Worm (Caenorhabditis elegans) whole organism, young adult: ENCODE data around the gene C35B8.3.
A peak's percentile ranks its signal among the peaks of the same experiment; 100 is the strongest.

ENCODE experiments used
- B0019.2 ChIP-seq: fragments of 200-800 bp; sonication (Bioruptor generic); conservative IDR thresholded peaks from 2 replicates; pipeline ENCODE4 v1.3.6; 2022; ENCODE audit warnings: missing genetic modification reagents, missing genetic modification characterization, missing compliant biosample characterization
- B0035.1 ChIP-seq: sonication (generic microtip); optimal IDR thresholded peaks from 2 replicates; lab custom pipeline; 2016; ENCODE audit warnings: missing genetic modification characterization, mild to moderate bottlenecking, missing compliant biosample characterization, missing genotype, missing genetic modification reagents
- C17E4.6 ChIP-seq: fragments of 200-800 bp; sonication (Bioruptor generic); IDR thresholded peaks from 2 replicates; pipeline ENCODE4 v1.3.6; 2022; ENCODE audit warnings: missing genetic modification reagents, missing genetic modification characterization, missing compliant biosample characterization
- F23B12.7 ChIP-seq: sonication (generic microtip); optimal IDR thresholded peaks from 2 replicates; lab custom pipeline; 2017; ENCODE audit warnings: missing genetic modification characterization, mild to moderate bottlenecking, missing compliant biosample characterization, antibody characterized with exemption, moderate library complexity; ENCODE audit not compliant: insufficient read depth
- F55B11.4 ChIP-seq: sonication (generic microtip); optimal IDR thresholded peaks from 2 replicates; lab custom pipeline; 2016; ENCODE audit warnings: missing compliant biosample characterization, missing genetic modification characterization, borderline replicate concordance; ENCODE audit not compliant: insufficient read depth
- K11D2.4 ChIP-seq: fragments of 200-800 bp; sonication (Bioruptor generic); IDR thresholded peaks from 2 replicates; pipeline ENCODE4 v1.3.6; 2022; ENCODE audit warnings: missing genetic modification reagents, missing genetic modification characterization, missing compliant biosample characterization
- K12H6.12 ChIP-seq: fragments of 200-800 bp; sonication (Bioruptor generic); optimal IDR thresholded peaks from 2 replicates; lab custom pipeline; 2018; ENCODE audit warnings: mild to moderate bottlenecking, missing genetic modification characterization, missing compliant biosample characterization
- T26A5.8 ChIP-seq: sonication (generic microtip); optimal IDR thresholded peaks from 2 replicates; lab custom pipeline; 2016; ENCODE audit warnings: missing genetic modification characterization, missing compliant biosample characterization
- Y53F4B.3 ChIP-seq: fragments of 200-800 bp; sonication (Bioruptor generic); IDR thresholded peaks from 2 replicates; pipeline ENCODE4 v1.3.6; 2022; ENCODE audit warnings: missing genetic modification reagents, missing genetic modification characterization, missing compliant biosample characterization
- Y53G8AR.9 ChIP-seq: fragments of 200-800 bp; sonication (Bioruptor generic); conservative IDR thresholded peaks from 2 replicates; pipeline ENCODE4 v1.3.6; 2022; ENCODE audit warnings: missing genetic modification reagents, missing genetic modification characterization, missing compliant biosample characterization
- ZK185.1 ChIP-seq: sonication (generic microtip); optimal IDR thresholded peaks from 2 replicates; lab custom pipeline; 2016; ENCODE audit warnings: mild to moderate bottlenecking, missing genetic modification characterization, missing compliant biosample characterization; ENCODE audit not compliant: poor library complexity, severe bottlenecking
- atf-7 ChIP-seq: sonication (generic microtip); optimal IDR thresholded peaks from 2 replicates; lab custom pipeline; 2017; ENCODE audit warnings: mild to moderate bottlenecking, missing genetic modification characterization, missing compliant biosample characterization
- attf-6 ChIP-seq: fragments of 200-800 bp; sonication (Bioruptor generic); IDR thresholded peaks from 2 replicates; pipeline ENCODE4 v1.3.6; 2022; ENCODE audit warnings: missing genetic modification reagents, missing genetic modification characterization, missing compliant biosample characterization
- cebp-1 ChIP-seq, 2 experiments: fragments of 200-800 bp in 1 of 2; sonication (Bioruptor generic) in 1 of 2; sonication (generic microtip) in 1 of 2; IDR thresholded peaks in 1 of 2; optimal IDR thresholded peaks in 1 of 2; 2 replicates each; pipeline versions ENCODE4 v1.3.6 to Lab custom; 2017 to 2022; ENCODE audit warnings: missing compliant biosample characterization in 2 of 2, missing genetic modification characterization in 2 of 2, mild to moderate bottlenecking in 1 of 2, missing genetic modification reagents in 1 of 2, moderate library complexity in 1 of 2
- ceh-58 ChIP-seq: fragments of 200-800 bp; sonication (Bioruptor generic); IDR thresholded peaks from 2 replicates; pipeline ENCODE4 v1.3.6; 2022; ENCODE audit warnings: missing genetic modification characterization, missing compliant biosample characterization
- ceh-79 ChIP-seq: sonication (generic microtip); optimal IDR thresholded peaks from 2 replicates; lab custom pipeline; 2017; ENCODE audit warnings: mild to moderate bottlenecking, missing genetic modification characterization, missing compliant biosample characterization
- ceh-91 ChIP-seq: fragments of 200-800 bp; sonication (Bioruptor generic); IDR thresholded peaks from 2 replicates; pipeline ENCODE4 v1.3.6; 2022; ENCODE audit warnings: missing genetic modification reagents, missing genetic modification characterization, missing compliant biosample characterization
- die-1 ChIP-seq: sonication (generic microtip); optimal IDR thresholded peaks from 2 replicates; lab custom pipeline; 2016; ENCODE audit warnings: missing genotype, mild to moderate bottlenecking, missing genetic modification characterization, missing compliant biosample characterization
- dox-1 ChIP-seq: fragments of 200-800 bp; sonication (Bioruptor generic); IDR thresholded peaks from 2 replicates; pipeline ENCODE4 v1.3.6; 2022; ENCODE audit warnings: missing genetic modification reagents, missing genetic modification characterization, missing compliant biosample characterization
- dpff-1 ChIP-seq: sonication (generic microtip); optimal IDR thresholded peaks from 2 replicates; lab custom pipeline; 2017; ENCODE audit warnings: mild to moderate bottlenecking, missing genetic modification characterization, missing compliant biosample characterization
- efl-1 ChIP-seq: fragments of 150-350 bp; optimal IDR thresholded peaks from 2 replicates; lab custom pipeline; 2014; ENCODE audit warnings: missing biosample characterization, missing genetic modification reagents, missing genetic modification characterization
- egl-44 ChIP-seq: fragments of 200-800 bp; sonication (Bioruptor generic); IDR thresholded peaks from 2 replicates; pipeline ENCODE4 v1.3.6; 2022; ENCODE audit warnings: missing genetic modification reagents, missing genetic modification characterization, missing compliant biosample characterization
- ekl-4 ChIP-seq: fragments of 200-800 bp; sonication (Bioruptor generic); IDR thresholded peaks from 2 replicates; pipeline ENCODE4 v1.3.6; 2022; ENCODE audit warnings: missing genetic modification reagents, missing genetic modification characterization, missing compliant biosample characterization
- fkh-3 ChIP-seq: sonication (generic microtip); optimal IDR thresholded peaks from 2 replicates; lab custom pipeline; 2016; ENCODE audit warnings: mild to moderate bottlenecking, missing genetic modification characterization, missing compliant biosample characterization
- hlh-26 ChIP-seq: fragments of 200-800 bp; sonication (Bioruptor generic); conservative IDR thresholded peaks from 2 replicates; pipeline ENCODE4 v1.3.6; 2022; ENCODE audit warnings: missing genetic modification reagents, missing genetic modification characterization, missing compliant biosample characterization
- hsf-1 ChIP-seq: fragments of 200-800 bp; sonication (Bioruptor generic); IDR thresholded peaks from 2 replicates; pipeline ENCODE4 v1.3.6; 2022; ENCODE audit warnings: missing genetic modification reagents, missing genetic modification characterization, missing compliant biosample characterization
- lag-1 ChIP-seq: fragments of 200-800 bp; sonication (Bioruptor generic); IDR thresholded peaks from 2 replicates; pipeline ENCODE4 v1.3.6; 2022; ENCODE audit warnings: missing genetic modification reagents, missing genetic modification characterization, missing compliant biosample characterization
- let-607 ChIP-seq, 2 experiments: fragments of 200-800 bp in 1 of 2; sonication (Bioruptor generic) in 1 of 2; sonication (generic microtip) in 1 of 2; optimal IDR thresholded peaks; 2 replicates each; lab custom pipeline; 2016 to 2018; ENCODE audit warnings: mild to moderate bottlenecking in 2 of 2, missing compliant biosample characterization in 2 of 2, missing genetic modification characterization in 2 of 2, moderate library complexity in 2 of 2, missing genotype in 1 of 2
- lin-26 ChIP-seq: fragments of 200-800 bp; sonication (Bioruptor generic); IDR thresholded peaks from 2 replicates; pipeline ENCODE4 v1.3.6; 2022; ENCODE audit warnings: missing genetic modification reagents, missing genetic modification characterization, missing compliant biosample characterization
- lin-35 ChIP-seq, 3 experiments: fragments of 150-350 bp in 2 of 3; sonication (generic microtip) in 1 of 3; optimal IDR thresholded peaks; 2 replicates each; lab custom pipeline; 2014 to 2018; ENCODE audit warnings: missing biosample characterization in 3 of 3, missing genetic modification characterization in 3 of 3, missing genetic modification reagents in 3 of 3
- lin-40 ChIP-seq: sonication (generic microtip); optimal IDR thresholded peaks from 2 replicates; lab custom pipeline; 2016; ENCODE audit warnings: missing genetic modification characterization, mild to moderate bottlenecking, missing compliant biosample characterization, missing genotype, missing genetic modification reagents
- lin-54 ChIP-seq: fragments of 200-800 bp; sonication (Bioruptor generic); optimal IDR thresholded peaks from 2 replicates; lab custom pipeline; 2018; ENCODE audit warnings: mild to moderate bottlenecking, missing genetic modification characterization, missing compliant biosample characterization
- madf-10 ChIP-seq: sonication (generic microtip); optimal IDR thresholded peaks from 2 replicates; lab custom pipeline; 2016; ENCODE audit warnings: mild to moderate bottlenecking, missing genetic modification characterization, missing compliant biosample characterization
- madf-6 ChIP-seq: fragments of 200-800 bp; sonication (Bioruptor generic); IDR thresholded peaks from 2 replicates; pipeline ENCODE4 v1.3.6; 2022; ENCODE audit warnings: missing genetic modification reagents, missing genetic modification characterization, missing compliant biosample characterization
- madf-8 ChIP-seq: fragments of 200-800 bp; sonication (Bioruptor generic); conservative IDR thresholded peaks from 2 replicates; pipeline ENCODE4 v1.3.6; 2022; ENCODE audit warnings: missing genetic modification reagents, missing genetic modification characterization, missing compliant biosample characterization
- mel-28 ChIP-seq: sonication (generic microtip); optimal IDR thresholded peaks from 2 replicates; lab custom pipeline; 2016; ENCODE audit warnings: borderline replicate concordance, mild to moderate bottlenecking, missing genetic modification characterization, missing compliant biosample characterization
- mxl-1 ChIP-seq: sonication (generic microtip); optimal IDR thresholded peaks from 2 replicates; lab custom pipeline; 2016; ENCODE audit warnings: missing genetic modification characterization, missing compliant biosample characterization
- nhr-80 ChIP-seq: sonication (generic microtip); optimal IDR thresholded peaks from 2 replicates; lab custom pipeline; 2016; ENCODE audit warnings: missing genetic modification characterization, missing compliant biosample characterization
- pbrm-1 ChIP-seq: fragments of 200-800 bp; sonication (Bioruptor generic); IDR thresholded peaks from 2 replicates; pipeline ENCODE4 v1.3.6; 2022; ENCODE audit warnings: missing genetic modification reagents, missing genetic modification characterization, missing compliant biosample characterization
- rcor-1 ChIP-seq: fragments of 200-800 bp; sonication (Bioruptor generic); IDR thresholded peaks from 2 replicates; pipeline ENCODE4 v1.3.6; 2022; ENCODE audit warnings: missing genetic modification reagents, missing genetic modification characterization, missing compliant biosample characterization
- repo-1 ChIP-seq: sonication (generic microtip); optimal IDR thresholded peaks from 2 replicates; lab custom pipeline; 2017; ENCODE audit warnings: mild to moderate bottlenecking, missing genetic modification characterization, missing compliant biosample characterization
- snpc-1.1 ChIP-seq: sonication (generic microtip); optimal IDR thresholded peaks from 2 replicates; lab custom pipeline; 2017; ENCODE audit warnings: missing genetic modification characterization, mild to moderate bottlenecking, missing compliant biosample characterization, antibody characterized with exemption, moderate library complexity, missing genotype, missing genetic modification reagents; ENCODE audit not compliant: insufficient read depth
- snpc-3.4 ChIP-seq: sonication (generic microtip); optimal IDR thresholded peaks from 2 replicates; lab custom pipeline; 2017; ENCODE audit warnings: missing genetic modification characterization, mild to moderate bottlenecking, missing compliant biosample characterization, antibody characterized with exemption, moderate library complexity, missing genotype, missing genetic modification reagents
- unc-62 ChIP-seq: fragments of 150-350 bp; optimal IDR thresholded peaks from 2 replicates; lab custom pipeline; 2014; ENCODE audit warnings: missing biosample characterization, missing genetic modification reagents, missing genetic modification characterization
- ztf-18 ChIP-seq: sonication (generic microtip); optimal IDR thresholded peaks from 2 replicates; lab custom pipeline; 2016; ENCODE audit warnings: missing genotype, mild to moderate bottlenecking, missing genetic modification characterization, missing compliant biosample characterization
- ztf-25 ChIP-seq: fragments of 200-800 bp; sonication (Bioruptor generic); IDR thresholded peaks from 2 replicates; pipeline ENCODE4 v1.3.6; 2022; ENCODE audit warnings: missing genetic modification reagents, missing genetic modification characterization, missing compliant biosample characterization
- ztf-3 ChIP-seq: fragments of 200-800 bp; sonication (Bioruptor generic); optimal IDR thresholded peaks from 2 replicates; lab custom pipeline; 2018; ENCODE audit warnings: mild to moderate bottlenecking, missing genetic modification characterization, missing compliant biosample characterization

C35B8.3 gene

ce11 chrX:9237708-9238107, 24.0 kb downstream of the C35B8.3 start (continued):
- TF ChIP-seq dpff-1 (tag; lab: Kevin White, UChicago) (no peak), hlh-26 (GFP tag; lab: Robert Waterston, UW) (no peak), F55B11.4 (tag; lab: Kevin White, UChicago) (no peak), ztf-18 (tag; lab: Kevin White, UChicago) (peak; percentile 71), K11D2.4 (GFP tag; lab: Robert Waterston, UW) (no peak), ekl-4 (GFP tag; lab: Robert Waterston, UW) (no peak; the same call in 1 of the 2 replicates), mel-28 (tag; lab: Kevin White, UChicago) (no peak), nhr-80 (tag; lab: Kevin White, UChicago) (no peak), ceh-91 (GFP tag; lab: Robert Waterston, UW) (no peak), T26A5.8 (tag; lab: Kevin White, UChicago) (no peak), repo-1 (no peak), fkh-3 (tag; lab: Kevin White, UChicago) (peak; percentile 18), ztf-25 (peak; percentile 80; the same call in 1 of the 2 replicates), egl-44 (peak; percentile 70; the same call in 1 of the 2 replicates), lag-1 (GFP tag; lab: Robert Waterston, UW) (no peak), mxl-1 (tag; lab: Kevin White, UChicago) (peak; percentile 65), F23B12.7 (tag; lab: Kevin White, UChicago) (no peak), ZK185.1 (tag; lab: Kevin White, UChicago) (peak; percentile 67), B0019.2 (GFP tag; lab: Robert Waterston, UW) (no peak), die-1 (tag; lab: Kevin White, UChicago) (peak; percentile 93), lin-40 (tag; lab: Kevin White, UChicago) (no peak), lin-54 (GFP tag; lab: Kevin White, UChicago) (peak; percentile 15), cebp-1 (GFP tag; IDR thresholded peaks at IDR 0.05; lab: Robert Waterston, UW) (no peak), cebp-1 (tag; optimal IDR thresholded peaks at IDR 0.05; lab: Kevin White, UChicago) (no peak), pbrm-1 (peak; percentile 60; the same call in 1 of the 2 replicates), madf-8 (no peak), efl-1 (GFP tag; lab: Kevin White, UChicago) (no peak), B0035.1 (peak; percentile 45), let-607 (tag; optimal IDR thresholded peaks at IDR 0.05; lab: Kevin White, UChicago) (peak in 1 of 2 experiments; percentile 6), madf-6 (GFP tag; lab: Robert Waterston, UW) (no peak; the same call in 1 of the 2 replicates), rcor-1 (GFP tag; lab: Robert Waterston, UW) (peak; percentile 53), hsf-1 (GFP tag; lab: Robert Waterston, UW) (peak; percentile 49; the same call in 1 of the 2 replicates), ztf-3 (no peak), attf-6 (GFP tag; lab: Robert Waterston, UW) (peak; percentile 61; the same call in 1 of the 2 replicates), snpc-1.1 (tag; lab: Kevin White, UChicago) (peak; percentile 10), lin-26 (GFP tag; lab: Robert Waterston, UW) (peak; percentile 94), snpc-3.4 (peak; percentile 57), C17E4.6 (no peak), Y53G8AR.9 (GFP tag; lab: Robert Waterston, UW) (no peak), ceh-79 (tag; lab: Kevin White, UChicago) (no peak), dox-1 (GFP tag; lab: Robert Waterston, UW) (peak; percentile 63; the same call in 1 of the 2 replicates), madf-10 (tag; lab: Kevin White, UChicago) (peak; percentile 30), Y53F4B.3 (GFP tag; lab: Robert Waterston, UW) (no peak), atf-7 (no peak), ceh-58 (GFP tag; lab: Robert Waterston, UW) (no peak), lin-35 (GFP tag; optimal IDR thresholded peaks at IDR 0.05; lab: Kevin White, UChicago) (no peak), K12H6.12 (tag; lab: Kevin White, UChicago) (no peak), unc-62 (no peak)
